Fruit fly (Drosophila melanogaster) whole organism, prepupa: ENCODE data around the gene CG4820.
A peak's percentile ranks its signal among the peaks of the same experiment; 100 is the strongest.

Experiments
- Blimp-1 ChIP-seq: fragments of 200-800 bp; sonication (Bioruptor generic); optimal IDR thresholded peaks from 3 replicates; lab custom pipeline; 2017; ENCODE audit warnings: missing biosample characterization, missing genetic modification characterization, mild to moderate bottlenecking, moderate library complexity, missing genetic modification reagents
- CG10669 ChIP-seq: fragments of 200-800 bp; sonication (Bioruptor generic); optimal IDR thresholded peaks from 3 replicates; lab custom pipeline; 2018; ENCODE audit warnings: missing biosample characterization, mild to moderate bottlenecking, missing genetic modification characterization, moderate library complexity
- CG11294 ChIP-seq: fragments of 200-800 bp; sonication (Bioruptor generic); IDR thresholded peaks from 2 replicates; pipeline ENCODE4 v1.3.6; 2022; ENCODE audit warnings: missing biosample characterization, missing genetic modification characterization
- CG11762 ChIP-seq: fragments of 200-800 bp; sonication (Bioruptor generic); optimal IDR thresholded peaks from 3 replicates; lab custom pipeline; 2016; ENCODE audit warnings: missing biosample characterization, missing genetic modification characterization; ENCODE audit not compliant: insufficient read depth
- CG15336 ChIP-seq: fragments of 200-800 bp; sonication (Bioruptor generic); IDR thresholded peaks from 2 replicates; pipeline ENCODE4 v1.3.6; 2022; ENCODE audit warnings: missing biosample characterization, missing genetic modification characterization
- CG16779 ChIP-seq: fragments of 200-800 bp; sonication (Bioruptor generic); optimal IDR thresholded peaks from 3 replicates; lab custom pipeline; 2017; ENCODE audit warnings: missing biosample characterization, mild to moderate bottlenecking, missing genetic modification characterization
- CG3032 ChIP-seq: fragments of 200-800 bp; optimal IDR thresholded peaks from 2 replicates; lab custom pipeline; 2019; ENCODE audit warnings: missing biosample characterization, mild to moderate bottlenecking, missing genetic modification characterization, moderate library complexity
- CG31627 ChIP-seq: fragments of 200-800 bp; sonication (Bioruptor generic); optimal IDR thresholded peaks from 3 replicates; lab custom pipeline; 2016; ENCODE audit warnings: missing biosample characterization, missing genetic modification characterization
- CG34406 ChIP-seq: fragments of 200-800 bp; sonication (Bioruptor generic); optimal IDR thresholded peaks from 3 replicates; lab custom pipeline; 2016; ENCODE audit warnings: missing biosample characterization, missing genetic modification characterization
- CG3919 ChIP-seq: fragments of 200-800 bp; sonication (Bioruptor generic); optimal IDR thresholded peaks from 3 replicates; lab custom pipeline; 2016; ENCODE audit warnings: missing biosample characterization, missing genetic modification characterization
- CG4318 ChIP-seq: fragments of 200-800 bp; sonication (Bioruptor generic); optimal IDR thresholded peaks from 3 replicates; lab custom pipeline; 2017; ENCODE audit warnings: missing biosample characterization, mild to moderate bottlenecking, missing genetic modification characterization
- CG6163 ChIP-seq: fragments of 200-800 bp; sonication (Bioruptor generic); IDR thresholded peaks from 3 replicates; pipeline ENCODE4 v1.3.6; 2022; ENCODE audit warnings: missing biosample characterization, missing genetic modification characterization
- CG6792 ChIP-seq: fragments of 200-800 bp; sonication (Bioruptor generic); optimal IDR thresholded peaks from 3 replicates; lab custom pipeline; 2016; ENCODE audit warnings: missing biosample characterization, missing genetic modification characterization
- CG6808 ChIP-seq: fragments of 200-800 bp; sonication (Bioruptor generic); optimal IDR thresholded peaks from 3 replicates; lab custom pipeline; 2017; ENCODE audit warnings: missing biosample characterization, missing genetic modification characterization, mild to moderate bottlenecking, moderate library complexity, missing genetic modification reagents
- CG7368 ChIP-seq: fragments of 200-800 bp; sonication (Bioruptor generic); optimal IDR thresholded peaks from 3 replicates; lab custom pipeline; 2016; ENCODE audit warnings: missing biosample characterization, missing genetic modification characterization
- CG8119 ChIP-seq: fragments of 200-800 bp; sonication (Bioruptor generic); IDR thresholded peaks from 3 replicates; pipeline ENCODE4 v1.3.6; 2022; ENCODE audit warnings: missing biosample characterization, missing genetic modification characterization
- CG8319 ChIP-seq: fragments of 200-800 bp; sonication (Bioruptor generic); optimal IDR thresholded peaks from 3 replicates; lab custom pipeline; 2016; ENCODE audit warnings: missing biosample characterization, missing genetic modification characterization
- CG8632 ChIP-seq: fragments of 200-800 bp; sonication (Bioruptor generic); optimal IDR thresholded peaks from 3 replicates; lab custom pipeline; 2016; ENCODE audit warnings: missing biosample characterization, missing genetic modification characterization
- Eip75B ChIP-seq: fragments of 200-800 bp; sonication (Bioruptor generic); optimal IDR thresholded peaks from 3 replicates; lab custom pipeline; 2016; ENCODE audit warnings: missing biosample characterization, missing genetic modification characterization
- Eip78C ChIP-seq: fragments of 200-800 bp; sonication (Bioruptor generic); peaks from one replicate; lab custom pipeline; 2016; ENCODE audit warnings: missing biosample characterization, missing genetic modification characterization
- Eip93F ChIP-seq: fragments of 200-800 bp; sonication (Bioruptor generic); optimal IDR thresholded peaks from 2 replicates; lab custom pipeline; 2016; ENCODE audit warnings: missing biosample characterization, mild to moderate bottlenecking, missing genetic modification characterization
- Ets96B ChIP-seq: fragments of 200-800 bp; optimal IDR thresholded peaks from 2 replicates; lab custom pipeline; 2019; ENCODE audit warnings: missing biosample characterization, mild to moderate bottlenecking, missing genetic modification characterization, moderate library complexity
- Gug ChIP-seq: fragments of 200-800 bp; sonication (Bioruptor generic); IDR thresholded peaks from 2 replicates; pipeline ENCODE4 v1.3.6; 2022; ENCODE audit warnings: missing biosample characterization, missing genetic modification characterization
- Hr38 ChIP-seq: sonication (Bioruptor generic); optimal IDR thresholded peaks from 2 replicates; lab custom pipeline; 2016; ENCODE audit warnings: missing biosample characterization, missing genetic modification characterization
- Hr39 ChIP-seq: fragments of 200-800 bp; sonication (Bioruptor generic); optimal IDR thresholded peaks from 2 replicates; lab custom pipeline; 2016; ENCODE audit warnings: missing biosample characterization, missing genetic modification characterization
- Hr4 ChIP-seq: fragments of 200-800 bp; sonication (Bioruptor generic); optimal IDR thresholded peaks from 3 replicates; lab custom pipeline; 2016; ENCODE audit warnings: missing biosample characterization, missing genetic modification characterization
- Lpt ChIP-seq: fragments of 200-800 bp; sonication (Bioruptor generic); optimal IDR thresholded peaks from 3 replicates; lab custom pipeline; 2016; ENCODE audit warnings: missing biosample characterization, missing genetic modification characterization
- OdsH ChIP-seq: fragments of 200-800 bp; sonication (Bioruptor generic); optimal IDR thresholded peaks from 3 replicates; lab custom pipeline; 2016; ENCODE audit warnings: missing biosample characterization, missing genetic modification characterization
- Smox ChIP-seq: fragments of 200-800 bp; sonication (Bioruptor generic); optimal IDR thresholded peaks from 3 replicates; lab custom pipeline; 2016; ENCODE audit warnings: missing biosample characterization, missing genetic modification characterization
- Sox14 ChIP-seq: fragments of 200-800 bp; sonication (Bioruptor generic); optimal IDR thresholded peaks from 3 replicates; lab custom pipeline; 2016; ENCODE audit warnings: missing biosample characterization, missing genetic modification characterization
- Sox15 ChIP-seq: fragments of 200-800 bp; sonication (Bioruptor generic); optimal IDR thresholded peaks from 3 replicates; lab custom pipeline; 2016; ENCODE audit warnings: missing biosample characterization, missing genetic modification characterization
- acj6 ChIP-seq: fragments of 200-800 bp; sonication (Bioruptor generic); optimal IDR thresholded peaks from 3 replicates; lab custom pipeline; 2016; ENCODE audit warnings: missing biosample characterization, missing genetic modification characterization
- dac ChIP-seq: fragments of 200-800 bp; sonication (Bioruptor generic); optimal IDR thresholded peaks from 2 replicates; lab custom pipeline; 2017; ENCODE audit warnings: missing biosample characterization, mild to moderate bottlenecking, missing genetic modification characterization
- dsx ChIP-seq: fragments of 200-800 bp; optimal IDR thresholded peaks from 3 replicates; lab custom pipeline; 2019; ENCODE audit warnings: missing biosample characterization, mild to moderate bottlenecking, missing genetic modification characterization, moderate library complexity; ENCODE audit not compliant: poor library complexity, severe bottlenecking
- eg ChIP-seq: fragments of 200-800 bp; sonication (Bioruptor generic); IDR thresholded peaks from 3 replicates; pipeline ENCODE4 v1.3.6; 2022; ENCODE audit warnings: missing biosample characterization, missing genetic modification characterization
- esn ChIP-seq: fragments of 200-800 bp; sonication (Bioruptor generic); optimal IDR thresholded peaks from 2 replicates; lab custom pipeline; 2016; ENCODE audit warnings: missing biosample characterization, mild to moderate bottlenecking, missing genetic modification characterization, moderate library complexity
- fd59A ChIP-seq: fragments of 200-800 bp; sonication (Bioruptor generic); optimal IDR thresholded peaks from 2 replicates; lab custom pipeline; 2017; ENCODE audit warnings: missing biosample characterization, mild to moderate bottlenecking, missing genetic modification characterization, missing genetic modification reagents
- fd85E ChIP-seq: fragments of 200-800 bp; sonication (Bioruptor generic); optimal IDR thresholded peaks from 3 replicates; lab custom pipeline; 2016; ENCODE audit warnings: missing biosample characterization, missing genetic modification characterization
- lz ChIP-seq: fragments of 200-800 bp; sonication (Bioruptor generic); optimal IDR thresholded peaks from 3 replicates; lab custom pipeline; 2016; ENCODE audit warnings: missing biosample characterization, missing genetic modification characterization
- salr ChIP-seq, 2 experiments: fragments of 200-800 bp; sonication (Bioruptor generic); optimal IDR thresholded peaks; 3 replicates each; lab custom pipeline; 2016 to 2018; ENCODE audit warnings: missing biosample characterization in 2 of 2, missing genetic modification characterization in 2 of 2, mild to moderate bottlenecking in 1 of 2
- spab ChIP-seq: fragments of 200-800 bp; sonication (Bioruptor generic); optimal IDR thresholded peaks from 2 replicates; lab custom pipeline; 2017; ENCODE audit warnings: missing biosample characterization, mild to moderate bottlenecking, missing genetic modification characterization, missing genetic modification reagents
- ss ChIP-seq, 2 experiments: fragments of 200-800 bp; sonication (Bioruptor generic); optimal IDR thresholded peaks; 2 replicates in 1 of 2; 3 replicates in 1 of 2; lab custom pipeline; 2017 to 2018; ENCODE audit warnings: mild to moderate bottlenecking in 2 of 2, missing biosample characterization in 2 of 2, missing genetic modification characterization in 2 of 2, moderate library complexity in 1 of 2
- svp ChIP-seq: fragments of 200-800 bp; sonication (Bioruptor generic); peaks from one replicate; lab custom pipeline; 2016; ENCODE audit warnings: missing biosample characterization, missing genetic modification characterization
- topi ChIP-seq: fragments of 200-800 bp; sonication (Bioruptor generic); optimal IDR thresholded peaks from 3 replicates; lab custom pipeline; 2016; ENCODE audit warnings: missing biosample characterization, missing genetic modification characterization
- vri ChIP-seq: fragments of 200-800 bp; sonication (Bioruptor generic); optimal IDR thresholded peaks from 3 replicates; lab custom pipeline; 2016; ENCODE audit warnings: missing biosample characterization, mild to moderate bottlenecking, missing genetic modification characterization

The CG4820 gene

DNA sequence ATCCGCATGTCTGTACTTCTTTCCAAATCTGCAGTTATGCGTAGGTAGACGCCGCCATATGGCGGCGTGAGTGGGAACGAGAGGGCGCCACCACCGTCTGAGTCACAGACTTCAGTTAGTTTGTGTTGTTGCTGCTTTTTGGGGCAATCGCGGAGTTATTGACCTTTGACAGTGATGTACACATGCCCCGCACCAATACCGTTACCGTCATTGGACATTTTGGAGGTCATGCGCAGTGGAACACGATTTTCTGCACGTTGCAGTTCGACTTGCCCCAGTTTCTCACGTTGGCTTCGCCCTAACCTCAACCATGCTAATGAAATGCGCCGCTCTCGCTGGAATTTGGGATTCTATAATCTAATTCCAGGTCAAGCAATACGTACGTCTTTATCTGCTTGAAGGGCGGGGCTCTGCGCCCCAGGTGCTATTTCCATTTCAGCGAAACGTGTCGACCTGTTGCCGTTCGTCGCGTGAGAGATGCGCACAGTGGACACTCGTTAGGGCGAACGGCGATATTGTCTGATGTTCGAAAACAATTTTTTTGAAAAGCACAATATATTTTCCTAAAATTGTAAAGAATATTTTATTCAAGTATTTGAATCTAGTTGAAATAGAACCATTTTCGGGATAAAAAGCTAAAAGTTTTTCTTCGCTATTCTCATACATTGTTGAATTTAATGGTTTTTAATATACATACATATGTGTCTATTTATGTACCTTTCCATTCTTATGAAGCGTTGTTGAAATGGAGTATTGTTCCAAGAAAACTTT lies 4.9 kb upstream of the CG4820 start (continued):
- TF ChIP-seq Blimp-1 (GFP tag; lab: Kevin White, UChicago): peak; percentile 28
- TF ChIP-seq lz (GFP tag; lab: Kevin White, UChicago): peak; percentile 83
- TF ChIP-seq Eip75B (GFP tag; lab: Kevin White, UChicago): peak; percentile 76
- TF ChIP-seq Ets96B (tag; lab: Kevin White, UChicago): peak; percentile 42
- TF ChIP-seq dac (GFP tag; lab: Kevin White, UChicago): peak; percentile 21
- peak; percentile 80 for TF ChIP-seq eg (GFP tag; lab: Robert Waterston, UW)
- peak; percentile 54 for TF ChIP-seq CG8632 (GFP tag; lab: Kevin White, UChicago)
- TF ChIP-seq CG3919 (GFP tag; lab: Kevin White, UChicago): peak; percentile 72
- peak; percentile 12 for TF ChIP-seq dsx
- peak; percentile 14 to 39 for TF ChIP-seq ss (GFP tag; optimal IDR thresholded peaks at IDR 0.05; lab: Kevin White, UChicago)
- TF ChIP-seq CG3032 (tag; lab: Kevin White, UChicago): peak; percentile 49
- TF ChIP-seq salr (GFP tag; optimal IDR thresholded peaks at IDR 0.05; lab: Kevin White, UChicago): peak in 1 of 2 experiments; percentile 26
- peak; percentile 55 for TF ChIP-seq Gug (GFP tag; lab: Robert Waterston, UW)
- peak; percentile 83 for TF ChIP-seq esn (GFP tag; lab: Kevin White, UChicago)
- TF ChIP-seq CG15336 (GFP tag; lab: Robert Waterston, UW): peak; percentile 69
- TF ChIP-seq CG8119 (GFP tag; lab: Robert Waterston, UW): peak; percentile 53; the same call in 2 of the 3 replicates
- peak; percentile 72 for TF ChIP-seq Sox14 (GFP tag; lab: Kevin White, UChicago)
- TF ChIP-seq OdsH (GFP tag; lab: Kevin White, UChicago): peak; percentile 68
- peak; percentile 39 for TF ChIP-seq vri (GFP tag; lab: Kevin White, UChicago)
- TF ChIP-seq Eip93F (GFP tag; lab: Kevin White, UChicago): peak; percentile 8
- TF ChIP-seq acj6: peak; percentile 64
- TF ChIP-seq Hr39 (GFP tag; lab: Kevin White, UChicago): peak; percentile 81
- peak; percentile 48 for TF ChIP-seq CG34406 (GFP tag; lab: Kevin White, UChicago)
- TF ChIP-seq CG31627 (GFP tag; lab: Kevin White, UChicago): peak; percentile 83
- TF ChIP-seq CG10669 (GFP tag; lab: Kevin White, UChicago): peak; percentile 53
- TF ChIP-seq Sox15: peak; percentile 62
- no peak for TF ChIP-seq CG11762 (GFP tag; lab: Kevin White, UChicago)
- no peak for TF ChIP-seq Hr38 (GFP tag; lab: Kevin White, UChicago)

- TF ChIP-seq CG34406 (GFP tag; lab: Kevin White, UChicago) (peak; percentile 50), CG8632 (GFP tag; lab: Kevin White, UChicago) (no peak), CG11294 (GFP tag; lab: Robert Waterston, UW) (peak; percentile 47; the same call in 1 of the 2 replicates), CG3032 (tag; lab: Kevin White, UChicago) (peak; percentile 71), CG6792 (GFP tag; lab: Kevin White, UChicago) (peak; percentile 43), Eip78C (GFP tag; lab: Kevin White, UChicago) (peak; percentile 85), CG6808 (GFP tag; lab: Kevin White, UChicago) (peak; percentile 44), Blimp-1 (GFP tag; lab: Kevin White, UChicago) (peak; percentile 35), fd85E (GFP tag; lab: Kevin White, UChicago) (no peak), spab (GFP tag; lab: Kevin White, UChicago) (no peak), dsx (peak; percentile 56), Smox (GFP tag; lab: Kevin White, UChicago) (peak; percentile 65), acj6 (peak; percentile 61), svp (GFP tag; lab: Kevin White, UChicago) (no peak), vri (GFP tag; lab: Kevin White, UChicago) (peak; percentile 56), CG16779 (no peak), esn (GFP tag; lab: Kevin White, UChicago) (peak; percentile 83), CG6163 (0 out of 3 replicates have a peak, but pooled peaks have one; percentile 29), Sox14 (GFP tag; lab: Kevin White, UChicago) (peak; percentile 82), Lpt (no peak), topi (peak; percentile 78), ss (GFP tag; optimal IDR thresholded peaks at IDR 0.05; lab: Kevin White, UChicago) (peak; percentile 11 to 67), Eip93F (GFP tag; lab: Kevin White, UChicago) (no peak), CG4318 (no peak), CG8319 (no peak), fd59A (GFP tag; lab: Kevin White, UChicago) (peak; percentile 1), CG10669 (GFP tag; lab: Kevin White, UChicago) (peak; percentile 65), Hr38 (GFP tag; lab: Kevin White, UChicago) (no peak), Hr4 (GFP tag; lab: Kevin White, UChicago) (peak; percentile 87), Sox15 (peak; percentile 25), CG15336 (GFP tag; lab: Robert Waterston, UW) (peak; percentile 60), CG7368 (GFP tag; lab: Kevin White, UChicago) (no peak)
Observed at dm6 chr3R:11214449-11214950, 1.8 kb upstream of the CG4820 start, which contains the start of gene ZnT86D. Gene ZnT86D (minus strand): TSS chr3R:11214539.
